Worm (Caenorhabditis elegans) whole organism, young adult: ENCODE data around the gene F29A7.3.

ENCODE experiments used
- B0035.1 ChIP-seq: sonication (generic microtip); optimal IDR thresholded peaks from 2 replicates; lab custom pipeline; 2016; ENCODE audit warnings: missing genetic modification characterization, mild to moderate bottlenecking, missing compliant biosample characterization, missing genotype, missing genetic modification reagents
- B0261.1 ChIP-seq: sonication (generic microtip); optimal IDR thresholded peaks from 2 replicates; lab custom pipeline; 2016; ENCODE audit warnings: mild to moderate bottlenecking, missing genetic modification characterization, moderate library complexity, missing compliant biosample characterization
- Y95B8A.8 ChIP-seq: fragments of 200-800 bp; sonication (Bioruptor generic); IDR thresholded peaks from 2 replicates; pipeline ENCODE4 v1.3.6; 2022; ENCODE audit warnings: missing genetic modification reagents, missing genetic modification characterization, missing compliant biosample characterization
- ama-1 ChIP-seq, 3 experiments: fragments of 150-350 bp in 1 of 3; sonication (generic microtip) in 2 of 3; optimal IDR thresholded peaks; 2 replicates each; lab custom pipeline; 2014 to 2018; ENCODE audit warnings: missing biosample characterization in 2 of 3, missing genetic modification characterization in 2 of 3, missing genetic modification reagents in 2 of 3
- aptf-2 ChIP-seq: fragments of 200-800 bp; sonication (Bioruptor generic); conservative IDR thresholded peaks from 2 replicates; pipeline ENCODE4 v1.3.6; 2022; ENCODE audit warnings: missing genetic modification reagents, missing genetic modification characterization, missing compliant biosample characterization
- ceh-27 ChIP-seq: fragments of 200-800 bp; sonication (Bioruptor generic); optimal IDR thresholded peaks from 2 replicates; lab custom pipeline; 2018; ENCODE audit warnings: mild to moderate bottlenecking, missing genetic modification characterization, moderate library complexity, missing compliant biosample characterization
- chd-7 ChIP-seq: sonication (generic microtip); optimal IDR thresholded peaks from 2 replicates; lab custom pipeline; 2016; ENCODE audit warnings: mild to moderate bottlenecking, missing genetic modification characterization, moderate library complexity, missing compliant biosample characterization
- hsf-1 ChIP-seq: fragments of 200-800 bp; sonication (Bioruptor generic); IDR thresholded peaks from 2 replicates; pipeline ENCODE4 v1.3.6; 2022; ENCODE audit warnings: missing genetic modification reagents, missing genetic modification characterization, missing compliant biosample characterization
- nfya-1 ChIP-seq: sonication (generic microtip); optimal IDR thresholded peaks from 2 replicates; lab custom pipeline; 2017; ENCODE audit warnings: antibody characterized with exemption, missing compliant biosample characterization, missing genetic modification characterization, borderline replicate concordance; ENCODE audit not compliant: insufficient read depth
- nfyb-1 ChIP-seq: fragments of 200-800 bp; sonication (Bioruptor generic); IDR thresholded peaks from 2 replicates; pipeline ENCODE4 v1.3.6; 2022; ENCODE audit warnings: missing genetic modification reagents, missing genetic modification characterization, missing compliant biosample characterization
- pha-4 ChIP-seq: fragments of 150-350 bp; sonication (generic microtip); optimal IDR thresholded peaks from 2 replicates; lab custom pipeline; 2014; ENCODE audit warnings: missing biosample characterization, missing genetic modification reagents, missing genetic modification characterization
- sea-2 ChIP-seq: fragments of 200-800 bp; sonication (Bioruptor generic); IDR thresholded peaks from 2 replicates; pipeline ENCODE4 v1.3.6; 2022; ENCODE audit warnings: missing genetic modification characterization, missing compliant biosample characterization
- snpc-4 ChIP-seq, 5 experiments: fragments of 150-350 bp in 1 of 5; sonication (generic microtip) in 4 of 5; optimal IDR thresholded peaks; 2 replicates each; lab custom pipeline; 2014 to 2018; ENCODE audit warnings: missing genetic modification characterization in 5 of 5, missing biosample characterization in 3 of 5, antibody characterized with exemption in 2 of 5, mild to moderate bottlenecking in 2 of 5, missing compliant biosample characterization in 2 of 5, missing genotype in 2 of 5, moderate library complexity in 2 of 5, missing genetic modification reagents in 1 of 5
- unc-62 ChIP-seq: fragments of 150-350 bp; optimal IDR thresholded peaks from 2 replicates; lab custom pipeline; 2014; ENCODE audit warnings: missing biosample characterization, missing genetic modification reagents, missing genetic modification characterization

- TF ChIP-seq pha-4 (tag; lab: Kevin White, UChicago) (no peak), ama-1 (optimal IDR thresholded peaks at IDR 0.05; lab: Kevin White, UChicago) (no peak), ama-1 (GFP tag; optimal IDR thresholded peaks at IDR 0.05; lab: Kevin White, UChicago) (no peak), B0035.1 (tag; lab: Kevin White, UChicago) (no peak), unc-62 (GFP tag; lab: Kevin White, UChicago) (no peak), sea-2 (GFP tag; lab: Robert Waterston, UW) (no peak), nfyb-1 (no peak), chd-7 (no peak), snpc-4 (GFP tag; optimal IDR thresholded peaks at IDR 0.05; lab: Kevin White, UChicago) (no peak), snpc-4 (tag; optimal IDR thresholded peaks at IDR 0.05; lab: Kevin White, UChicago) (no peak), aptf-2 (GFP tag; lab: Robert Waterston, UW) (no peak), B0261.1 (tag; lab: Kevin White, UChicago) (no peak), hsf-1 (no peak), ceh-27 (GFP tag; lab: Kevin White, UChicago) (no peak), Y95B8A.8 (no peak), nfya-1 (no peak)
Observed at ce11 chrII:2719212-2719611, 33.9 kb upstream of the F29A7.3 start.
